Worm (Caenorhabditis elegans) whole organism, L1 larva: ENCODE data around the gene T28H10.2.

Source experiments
- C16A3.4 ChIP-seq: fragments of 150-350 bp; optimal IDR thresholded peaks from 2 replicates; lab custom pipeline; 2014; ENCODE audit warnings: missing biosample characterization, missing genetic modification characterization
- C34B4.2 ChIP-seq: sonication (generic microtip); optimal IDR thresholded peaks from 2 replicates; lab custom pipeline; 2017; ENCODE audit warnings: mild to moderate bottlenecking, missing genetic modification characterization, missing compliant biosample characterization
- F16B12.6 ChIP-seq: fragments of 150-350 bp; optimal IDR thresholded peaks from 2 replicates; lab custom pipeline; 2014; ENCODE audit warnings: missing biosample characterization, missing genetic modification characterization
- Y116A8C.19 ChIP-seq: sonication (generic microtip); optimal IDR thresholded peaks from 2 replicates; lab custom pipeline; 2016; ENCODE audit warnings: missing compliant biosample characterization, missing genetic modification characterization, borderline replicate concordance
- aly-2 ChIP-seq: fragments of 150-350 bp; optimal IDR thresholded peaks from 2 replicates; lab custom pipeline; 2014; ENCODE audit warnings: missing biosample characterization, missing genetic modification characterization
- ama-1 ChIP-seq: fragments of 150-350 bp; optimal IDR thresholded peaks from 2 replicates; lab custom pipeline; 2014
- ceh-63 ChIP-seq: fragments of 200-800 bp; sonication (Bioruptor generic); optimal IDR thresholded peaks from 2 replicates; lab custom pipeline; 2018; ENCODE audit warnings: mild to moderate bottlenecking, missing genetic modification characterization, missing compliant biosample characterization
- ceh-88 ChIP-seq: fragments of 200-800 bp; sonication (Bioruptor generic); IDR thresholded peaks from 2 replicates; pipeline ENCODE4 v1.3.6; 2022; ENCODE audit warnings: missing genetic modification characterization, missing compliant biosample characterization
- ceh-90 ChIP-seq: sonication (generic microtip); optimal IDR thresholded peaks from 2 replicates; lab custom pipeline; 2016; ENCODE audit warnings: missing genetic modification characterization, missing compliant biosample characterization
- efl-1 ChIP-seq, 4 experiments: fragments of 150-350 bp; optimal IDR thresholded peaks in 3 of 4; peaks in 1 of 4; 1 replicate in 1 of 4; 2 replicates in 3 of 4; lab custom pipeline; 2014; ENCODE audit warnings: missing biosample characterization in 2 of 4, missing genetic modification characterization in 2 of 4, missing genetic modification reagents in 2 of 4
- efl-3 ChIP-seq: fragments of 200-800 bp; sonication (Bioruptor generic); optimal IDR thresholded peaks from 2 replicates; lab custom pipeline; 2018; ENCODE audit warnings: mild to moderate bottlenecking, missing genetic modification characterization, missing compliant biosample characterization
- egl-27 ChIP-seq, 2 experiments: fragments of 150-350 bp in 1 of 2; sonication (generic microtip); optimal IDR thresholded peaks; 3 replicates each; lab custom pipeline; 2017 to 2018; ENCODE audit warnings: missing biosample characterization in 2 of 2, missing genetic modification characterization in 2 of 2, missing genetic modification reagents in 2 of 2
- elt-2 ChIP-seq: sonication (generic microtip); optimal IDR thresholded peaks from 2 replicates; lab custom pipeline; 2016; ENCODE audit warnings: missing genetic modification characterization, mild to moderate bottlenecking, inconsistent platforms, missing compliant biosample characterization, missing genetic modification reagents
- elt-3 ChIP-seq, 6 experiments: fragments of 150-350 bp in 1 of 6; sonication (generic microtip); optimal IDR thresholded peaks; 2 replicates each; lab custom pipeline; 2017 to 2018; ENCODE audit warnings: missing biosample characterization in 6 of 6, missing genetic modification characterization in 6 of 6, inconsistent platforms in 1 of 6
- ets-5 ChIP-seq: fragments of 200-800 bp; sonication (Bioruptor generic); IDR thresholded peaks from 2 replicates; pipeline ENCODE4 v1.3.6; 2022; ENCODE audit warnings: missing genetic modification characterization, missing compliant biosample characterization
- hlh-17 ChIP-seq: fragments of 200-800 bp; sonication (Bioruptor generic); optimal IDR thresholded peaks from 2 replicates; lab custom pipeline; 2018; ENCODE audit warnings: missing genetic modification characterization, mild to moderate bottlenecking, missing compliant biosample characterization, moderate library complexity, borderline replicate concordance
- hlh-4 ChIP-seq: sonication (generic microtip); optimal IDR thresholded peaks from 2 replicates; lab custom pipeline; 2016; ENCODE audit warnings: mild to moderate bottlenecking, missing genetic modification characterization, missing compliant biosample characterization
- hpl-2 ChIP-seq: fragments of 150-350 bp; optimal IDR thresholded peaks from 2 replicates; lab custom pipeline; 2014; ENCODE audit warnings: missing biosample characterization, missing genetic modification reagents, missing genetic modification characterization
- irx-1 ChIP-seq: sonication (generic microtip); optimal IDR thresholded peaks from 2 replicates; lab custom pipeline; 2016; ENCODE audit warnings: missing genetic modification characterization, missing compliant biosample characterization
- lin-13 ChIP-seq: fragments of 150-350 bp; optimal IDR thresholded peaks from 2 replicates; lab custom pipeline; 2014; ENCODE audit warnings: missing biosample characterization, missing genetic modification reagents, missing genetic modification characterization
- lin-15B ChIP-seq: fragments of 150-350 bp; sonication (generic microtip); optimal IDR thresholded peaks from 3 replicates; lab custom pipeline; 2014; ENCODE audit warnings: missing biosample characterization, missing genetic modification characterization
- lin-35 ChIP-seq, 2 experiments: fragments of 150-350 bp; optimal IDR thresholded peaks; 2 replicates each; lab custom pipeline; 2014; ENCODE audit warnings: missing biosample characterization in 2 of 2, missing genetic modification characterization in 2 of 2, missing genetic modification reagents in 2 of 2
- lsy-2 ChIP-seq, 2 experiments: fragments of 150-350 bp; optimal IDR thresholded peaks; 2 replicates each; lab custom pipeline; 2014; ENCODE audit warnings: missing biosample characterization in 2 of 2, missing genetic modification characterization in 2 of 2
- mab-9 ChIP-seq: fragments of 200-800 bp; sonication (Bioruptor generic); IDR thresholded peaks from 2 replicates; pipeline ENCODE4 v1.3.6; 2022; ENCODE audit warnings: missing genetic modification reagents, missing genetic modification characterization, missing compliant biosample characterization
- mep-1 ChIP-seq: fragments of 150-350 bp; optimal IDR thresholded peaks from 2 replicates; lab custom pipeline; 2014; ENCODE audit warnings: missing biosample characterization, missing genetic modification characterization
- nhr-20 ChIP-seq: sonication (generic microtip); optimal IDR thresholded peaks from 2 replicates; lab custom pipeline; 2016; ENCODE audit warnings: mild to moderate bottlenecking, missing genetic modification characterization, missing compliant biosample characterization
- nhr-71 ChIP-seq: sonication (generic microtip); optimal IDR thresholded peaks from 2 replicates; lab custom pipeline; 2016; ENCODE audit warnings: mild to moderate bottlenecking, missing genetic modification characterization, moderate library complexity, missing compliant biosample characterization
- nhr-76 ChIP-seq: sonication (generic microtip); optimal IDR thresholded peaks from 2 replicates; lab custom pipeline; 2017; ENCODE audit warnings: missing biosample characterization, missing genetic modification characterization
- nhr-84 ChIP-seq: sonication (generic microtip); optimal IDR thresholded peaks from 2 replicates; lab custom pipeline; 2017; ENCODE audit warnings: missing biosample characterization, missing genetic modification characterization
- nhr-90 ChIP-seq: sonication (generic microtip); optimal IDR thresholded peaks from 2 replicates; lab custom pipeline; 2016; ENCODE audit warnings: mild to moderate bottlenecking, missing genetic modification characterization, missing compliant biosample characterization; ENCODE audit not compliant: poor library complexity
- pag-3 ChIP-seq: sonication (generic microtip); optimal IDR thresholded peaks from 2 replicates; lab custom pipeline; 2017; ENCODE audit warnings: missing genetic modification characterization, mild to moderate bottlenecking, missing compliant biosample characterization, antibody characterized with exemption, borderline replicate concordance; ENCODE audit not compliant: insufficient read depth
- pqm-1 ChIP-seq: sonication (generic microtip); optimal IDR thresholded peaks from 3 replicates; lab custom pipeline; 2017; ENCODE audit warnings: missing biosample characterization, missing genetic modification characterization
- snpc-4 ChIP-seq: fragments of 150-350 bp; optimal IDR thresholded peaks from 2 replicates; lab custom pipeline; 2014; ENCODE audit warnings: missing biosample characterization, missing genetic modification characterization
- sox-4 ChIP-seq: sonication (generic microtip); optimal IDR thresholded peaks from 2 replicates; lab custom pipeline; 2016; ENCODE audit warnings: missing genetic modification characterization, missing compliant biosample characterization
- sup-37 ChIP-seq: fragments of 200-800 bp; sonication (Bioruptor generic); optimal IDR thresholded peaks from 2 replicates; lab custom pipeline; 2018; ENCODE audit warnings: mild to moderate bottlenecking, missing genetic modification characterization, missing compliant biosample characterization
- swsn-7 ChIP-seq: sonication (generic microtip); optimal IDR thresholded peaks from 2 replicates; lab custom pipeline; 2016; ENCODE audit warnings: missing genetic modification characterization, missing compliant biosample characterization
- tlp-1 ChIP-seq: fragments of 150-350 bp; optimal IDR thresholded peaks from 2 replicates; lab custom pipeline; 2014; ENCODE audit warnings: missing biosample characterization, missing genetic modification characterization
- unc-130 ChIP-seq: fragments of 150-350 bp; optimal IDR thresholded peaks from 2 replicates; lab custom pipeline; 2017; ENCODE audit warnings: missing biosample characterization, missing genetic modification characterization, inconsistent platforms
- unc-98 ChIP-seq: fragments of 200-800 bp; sonication (Bioruptor generic); IDR thresholded peaks from 2 replicates; pipeline ENCODE4 v1.3.6; 2022; ENCODE audit warnings: missing genetic modification characterization, missing compliant biosample characterization
- zip-4 ChIP-seq: fragments of 200-800 bp; sonication (Bioruptor generic); optimal IDR thresholded peaks from 2 replicates; lab custom pipeline; 2018; ENCODE audit warnings: mild to moderate bottlenecking, missing genetic modification characterization, moderate library complexity, missing compliant biosample characterization
- ztf-4 ChIP-seq: fragments of 150-350 bp; optimal IDR thresholded peaks from 2 replicates; lab custom pipeline; 2014; ENCODE audit warnings: missing biosample characterization, missing genetic modification characterization

Gene T28H10.2

ce11 chrV:12548830-12549229, 36.1 kb upstream of the T28H10.2 start (continued):
- TF ChIP-seq pag-3 (tag; lab: Kevin White, UChicago) (no peak), hlh-4 (tag; lab: Kevin White, UChicago) (no peak), zip-4 (no peak), sup-37 (no peak), F16B12.6 (tag; lab: Kevin White, UChicago) (no peak), sox-4 (no peak), lin-35 (GFP tag; optimal IDR thresholded peaks at IDR 0.05; lab: Kevin White, UChicago) (peak in 1 of 2 experiments; percentile 55), nhr-90 (tag; lab: Kevin White, UChicago) (peak; percentile 50), ztf-4 (tag; lab: Kevin White, UChicago) (peak; percentile 39), elt-3 (tag; optimal IDR thresholded peaks at IDR 0.05; lab: Kevin White, UChicago) (peak; percentile 4 to 90 (median 66)), nhr-84 (tag; lab: Kevin White, UChicago) (no peak), pqm-1 (no peak), efl-3 (GFP tag; lab: Kevin White, UChicago) (no peak), tlp-1 (tag; lab: Kevin White, UChicago) (no peak), hlh-17 (no peak), nhr-71 (peak; percentile 66), nhr-76 (no peak), hpl-2 (no peak), C16A3.4 (tag; lab: Kevin White, UChicago) (peak; percentile 38), unc-130 (tag; lab: Kevin White, UChicago) (no peak), nhr-20 (tag; lab: Kevin White, UChicago) (peak; percentile 54), ceh-90 (no peak), ama-1 (lab: Kevin White, UChicago) (peak; percentile 92), efl-1 (optimal IDR thresholded peaks at IDR 0.05; lab: Kevin White, UChicago) (peak in 1 of 2 experiments; percentile 2), efl-1 (GFP tag; optimal IDR thresholded peaks at IDR 0.05 in 1 of 2; lab: Kevin White, UChicago) (peak in 1 of 2 experiments; percentile 92), egl-27 (tag; optimal IDR thresholded peaks at IDR 0.05; lab: Kevin White, UChicago) (no peak), C34B4.2 (tag; lab: Kevin White, UChicago) (no peak), unc-98 (no peak), ceh-88 (no peak), mab-9 (GFP tag; lab: Robert Waterston, UW) (no peak), ceh-63 (no peak)
- TF ChIP-seq, all 84 proteins: peak for 24

ce11 chrV:12542683-12543319, 30.1 kb upstream of the T28H10.2 start:
- TF ChIP-seq ets-5 (GFP tag; lab: Robert Waterston, UW), result no peak
- TF ChIP-seq lsy-2 (tag; optimal IDR thresholded peaks at IDR 0.05; lab: Kevin White, UChicago), result peak in 1 of 2 experiments; percentile 2

- TF ChIP-seq swsn-7 (no peak), C16A3.4 (tag; lab: Kevin White, UChicago) (no peak), lin-13 (GFP tag; lab: Kevin White, UChicago) (no peak), aly-2 (tag; lab: Kevin White, UChicago) (no peak), lin-15B (tag; lab: Kevin White, UChicago) (no peak), mep-1 (tag; lab: Kevin White, UChicago) (no peak), elt-2 (tag; lab: Kevin White, UChicago) (no peak), lsy-2 (tag; optimal IDR thresholded peaks at IDR 0.05; lab: Kevin White, UChicago) (no peak), snpc-4 (no peak), Y116A8C.19 (no peak), irx-1 (tag; lab: Kevin White, UChicago) (no peak)
Measured at ce11 chrV:12541207-12541606, 28.5 kb upstream of the T28H10.2 start.
